Fruit fly (Drosophila melanogaster) whole organism, embryonic: Measurements from ENCODE around the gene SLC5A11.

Experiments used
- ATbp ChIP-seq: fragments of 200-800 bp; sonication (Bioruptor generic); optimal IDR thresholded peaks from 2 replicates; lab custom pipeline; 2017; ENCODE audit warnings: missing biosample characterization, mild to moderate bottlenecking, missing genetic modification characterization, missing genetic modification reagents
- Ada2b ChIP-seq: fragments of 200-800 bp; sonication (Bioruptor generic); IDR thresholded peaks from 2 replicates; pipeline ENCODE4 v1.3.6; 2022; ENCODE audit warnings: missing biosample characterization, missing genetic modification characterization
- Atf-2 ChIP-seq: fragments of 200-800 bp; sonication (Bioruptor generic); optimal IDR thresholded peaks from 2 replicates; lab custom pipeline; 2016; ENCODE audit warnings: missing biosample characterization, missing genetic modification characterization
- BtbVII ChIP-seq: fragments of 200-800 bp; sonication (Bioruptor generic); optimal IDR thresholded peaks from 3 replicates; lab custom pipeline; 2017; ENCODE audit warnings: missing biosample characterization, mild to moderate bottlenecking, missing genetic modification characterization
- CG10209 ChIP-seq: fragments of 200-800 bp; sonication (Bioruptor generic); optimal IDR thresholded peaks from 3 replicates; lab custom pipeline; 2017; ENCODE audit warnings: missing biosample characterization, mild to moderate bottlenecking, missing genetic modification characterization, missing genetic modification reagents
- CG10431 ChIP-seq: fragments of 200-800 bp; sonication (Bioruptor generic); optimal IDR thresholded peaks from 3 replicates; lab custom pipeline; 2018; ENCODE audit warnings: missing biosample characterization, mild to moderate bottlenecking, missing genetic modification characterization
- CG11695 ChIP-seq: fragments of 200-800 bp; sonication (Bioruptor generic); IDR thresholded peaks from 3 replicates; pipeline ENCODE4 v1.3.6; 2022; ENCODE audit warnings: missing biosample characterization, missing genetic modification characterization
- CG11723 ChIP-seq: fragments of 200-800 bp; sonication (Bioruptor generic); optimal IDR thresholded peaks from 2 replicates; lab custom pipeline; 2017; ENCODE audit warnings: missing biosample characterization, mild to moderate bottlenecking, missing genetic modification characterization
- CG13894 ChIP-seq: fragments of 200-800 bp; sonication (Bioruptor generic); optimal IDR thresholded peaks from 3 replicates; lab custom pipeline; 2018; ENCODE audit warnings: missing biosample characterization, mild to moderate bottlenecking, missing genetic modification characterization, moderate library complexity
- CG15269 ChIP-seq: fragments of 200-800 bp; sonication (Bioruptor generic); optimal IDR thresholded peaks from 2 replicates; lab custom pipeline; 2018; ENCODE audit warnings: missing biosample characterization, mild to moderate bottlenecking, missing genetic modification characterization, moderate library complexity
- CG1647 ChIP-seq: fragments of 200-800 bp; sonication (Bioruptor generic); optimal IDR thresholded peaks from 3 replicates; lab custom pipeline; 2016; ENCODE audit warnings: missing biosample characterization, missing genetic modification characterization
- CG16813 ChIP-seq: fragments of 200-800 bp; sonication (Bioruptor generic); IDR thresholded peaks from 3 replicates; pipeline ENCODE4 v1.3.6; 2022; ENCODE audit warnings: missing biosample characterization, missing genetic modification characterization; ENCODE audit not compliant: partially characterized antibody
- CG3065 ChIP-seq: fragments of 200-800 bp; sonication (Bioruptor generic); optimal IDR thresholded peaks from 2 replicates; lab custom pipeline; 2016; ENCODE audit warnings: missing biosample characterization, missing genetic modification characterization
- CG32772 ChIP-seq: fragments of 200-800 bp; sonication (Bioruptor generic); IDR thresholded peaks from 2 replicates; pipeline ENCODE4 v1.3.6; 2022; ENCODE audit warnings: missing biosample characterization, missing genetic modification characterization
- CG33557 ChIP-seq: fragments of 200-800 bp; sonication (Bioruptor generic); optimal IDR thresholded peaks from 2 replicates; lab custom pipeline; 2019; ENCODE audit warnings: missing biosample characterization, mild to moderate bottlenecking, missing genetic modification characterization, moderate library complexity
- CG3995 ChIP-seq: fragments of 200-800 bp; sonication (Bioruptor generic); optimal IDR thresholded peaks from 3 replicates; lab custom pipeline; 2016; ENCODE audit warnings: missing biosample characterization, missing genetic modification characterization
- CG4854 ChIP-seq: fragments of 200-800 bp; sonication (Bioruptor generic); optimal IDR thresholded peaks from 2 replicates; lab custom pipeline; 2016; ENCODE audit warnings: missing biosample characterization, missing genetic modification characterization, inconsistent platforms
- CG8388 ChIP-seq: fragments of 200-800 bp; sonication (Bioruptor generic); optimal IDR thresholded peaks from 2 replicates; lab custom pipeline; 2019; ENCODE audit warnings: missing biosample characterization, mild to moderate bottlenecking, missing genetic modification characterization, moderate library complexity
- D19A ChIP-seq: fragments of 200-800 bp; optimal IDR thresholded peaks from 3 replicates; lab custom pipeline; 2019; ENCODE audit warnings: missing biosample characterization, mild to moderate bottlenecking, missing genetic modification characterization, moderate library complexity
- Dll ChIP-seq: fragments of 200-800 bp; sonication (Bioruptor generic); IDR thresholded peaks from 4 replicates; pipeline ENCODE4 v1.3.6; 2022; ENCODE audit warnings: missing biosample characterization, missing genetic modification characterization; ENCODE audit not compliant: partially characterized antibody
- Drgx ChIP-seq: fragments of 200-800 bp; sonication (Bioruptor generic); IDR thresholded peaks from 2 replicates; pipeline ENCODE4 v1.3.6; 2022; ENCODE audit warnings: missing biosample characterization, missing genetic modification characterization
- ERR ChIP-seq: fragments of 200-800 bp; sonication (Bioruptor generic); optimal IDR thresholded peaks from 2 replicates; lab custom pipeline; 2016; ENCODE audit warnings: missing biosample characterization, missing genetic modification characterization
- Ets97D ChIP-seq: fragments of 200-800 bp; sonication (Bioruptor generic); optimal IDR thresholded peaks from 3 replicates; lab custom pipeline; 2016; ENCODE audit warnings: missing biosample characterization, missing genetic modification characterization
- HmgD ChIP-seq: fragments of 200-800 bp; sonication (Bioruptor generic); optimal IDR thresholded peaks from 3 replicates; lab custom pipeline; 2016; ENCODE audit warnings: missing biosample characterization, missing genetic modification characterization
- Hmr ChIP-seq: fragments of 200-800 bp; sonication (Bioruptor generic); optimal IDR thresholded peaks from 3 replicates; lab custom pipeline; 2017; ENCODE audit warnings: mild to moderate bottlenecking, missing biosample characterization, missing genetic modification reagents, missing genetic modification characterization
- Lpt ChIP-seq: fragments of >200 bp; optimal IDR thresholded peaks from 2 replicates; lab custom pipeline; 2018; ENCODE audit warnings: missing biosample characterization, missing genetic modification characterization
- Six4 ChIP-seq: fragments of 200-800 bp; sonication (Bioruptor generic); optimal IDR thresholded peaks from 2 replicates; lab custom pipeline; 2016; ENCODE audit warnings: missing biosample characterization, missing genetic modification characterization
- ato ChIP-seq: fragments of 200-800 bp; sonication (Bioruptor generic); IDR thresholded peaks from 2 replicates; pipeline ENCODE4 v1.3.6; 2022; ENCODE audit warnings: missing biosample characterization, missing genetic modification characterization; ENCODE audit not compliant: partially characterized antibody
- bigmax ChIP-seq: fragments of 200-800 bp; sonication (Bioruptor generic); optimal IDR thresholded peaks from 2 replicates; lab custom pipeline; 2018; ENCODE audit warnings: missing biosample characterization, mild to moderate bottlenecking, missing genetic modification characterization
- cato ChIP-seq: fragments of 200-800 bp; sonication (Bioruptor generic); optimal IDR thresholded peaks from 2 replicates; lab custom pipeline; 2016; ENCODE audit warnings: missing biosample characterization, missing genetic modification characterization, borderline replicate concordance
- dmrt11E ChIP-seq: fragments of 200-800 bp; sonication (Bioruptor generic); optimal IDR thresholded peaks from 3 replicates; lab custom pipeline; 2018; ENCODE audit warnings: missing biosample characterization, mild to moderate bottlenecking, missing genetic modification characterization, moderate library complexity
- exex ChIP-seq: fragments of 200-800 bp; sonication (Bioruptor generic); optimal IDR thresholded peaks from 4 replicates; lab custom pipeline; 2018; ENCODE audit warnings: missing biosample characterization, mild to moderate bottlenecking, missing genetic modification characterization, moderate library complexity
- ftz-f1 ChIP-seq: fragments of 200-800 bp; sonication (Bioruptor generic); optimal IDR thresholded peaks from 2 replicates; lab custom pipeline; 2016; ENCODE audit warnings: missing biosample characterization, missing genetic modification characterization
- gcm2 ChIP-seq: fragments of 200-800 bp; sonication (Bioruptor generic); optimal IDR thresholded peaks from 2 replicates; lab custom pipeline; 2016; ENCODE audit warnings: missing biosample characterization, missing genetic modification characterization
- gfzf ChIP-seq: fragments of 200-800 bp; sonication (Bioruptor generic); optimal IDR thresholded peaks from 2 replicates; lab custom pipeline; 2016; ENCODE audit warnings: missing biosample characterization, mild to moderate bottlenecking, missing genetic modification characterization, moderate library complexity
- gro ChIP-seq: fragments of 200-800 bp; sonication (Bioruptor generic); optimal IDR thresholded peaks from 2 replicates; lab custom pipeline; 2016; ENCODE audit warnings: missing biosample characterization, missing genetic modification characterization
- h ChIP-seq: fragments of >200 bp; optimal IDR thresholded peaks from 2 replicates; lab custom pipeline; 2017
- hth ChIP-seq: fragments of >200 bp; optimal IDR thresholded peaks from 2 replicates; lab custom pipeline; 2017; ENCODE audit warnings: inconsistent platforms
- insv ChIP-seq, 2 experiments: fragments of 200-800 bp; sonication (Bioruptor generic); optimal IDR thresholded peaks; 3 replicates each; lab custom pipeline; 2016 to 2018; ENCODE audit warnings: missing biosample characterization in 2 of 2, missing genetic modification characterization in 2 of 2
- inv ChIP-seq: fragments of 200-800 bp; sonication (Bioruptor generic); IDR thresholded peaks from 2 replicates; pipeline ENCODE4 v1.3.6; 2022; ENCODE audit warnings: missing biosample characterization, missing genetic modification characterization; ENCODE audit not compliant: partially characterized antibody
- kay ChIP-seq: fragments of 200-800 bp; sonication (Bioruptor generic); optimal IDR thresholded peaks from 2 replicates; lab custom pipeline; 2016; ENCODE audit warnings: missing biosample characterization, missing genetic modification characterization
- luna ChIP-seq: fragments of 200-800 bp; sonication (Bioruptor generic); optimal IDR thresholded peaks from 2 replicates; lab custom pipeline; 2016; ENCODE audit warnings: missing biosample characterization, missing genetic modification characterization
- pb ChIP-seq: fragments of 200-800 bp; sonication (Bioruptor generic); optimal IDR thresholded peaks from 3 replicates; lab custom pipeline; 2016; ENCODE audit warnings: missing biosample characterization, missing genetic modification characterization
- rib ChIP-seq: fragments of 200-800 bp; sonication (Bioruptor generic); IDR thresholded peaks from 2 replicates; pipeline ENCODE4 v1.3.6; 2022; ENCODE audit warnings: missing biosample characterization, missing genetic modification characterization
- so ChIP-seq: fragments of 200-800 bp; sonication (Bioruptor generic); IDR thresholded peaks from 3 replicates; pipeline ENCODE4 v1.3.6; 2022; ENCODE audit warnings: missing biosample characterization, missing genetic modification characterization
- tio ChIP-seq: fragments of 200-800 bp; sonication (Bioruptor generic); optimal IDR thresholded peaks from 2 replicates; lab custom pipeline; 2017; ENCODE audit warnings: missing biosample characterization, missing genetic modification characterization, inconsistent platforms
- vnd ChIP-seq: fragments of 200-800 bp; sonication (Bioruptor generic); IDR thresholded peaks from 3 replicates; pipeline ENCODE4 v1.3.6; 2022; ENCODE audit warnings: missing biosample characterization, missing genetic modification characterization; ENCODE audit not compliant: partially characterized antibody
- wdn ChIP-seq: fragments of 200-800 bp; sonication (Bioruptor generic); IDR thresholded peaks from 2 replicates; pipeline ENCODE4 v1.3.6; 2022; ENCODE audit warnings: missing biosample characterization, missing genetic modification characterization
- wek ChIP-seq: fragments of 200-800 bp; sonication (Bioruptor generic); optimal IDR thresholded peaks from 3 replicates; lab custom pipeline; 2018; ENCODE audit warnings: missing biosample characterization, mild to moderate bottlenecking, missing genetic modification characterization, moderate library complexity
- zen2 ChIP-seq: fragments of 200-800 bp; sonication (Bioruptor generic); IDR thresholded peaks from 3 replicates; pipeline ENCODE4 v1.3.6; 2022; ENCODE audit warnings: missing biosample characterization, missing genetic modification characterization; ENCODE audit not compliant: partially characterized antibody

The SLC5A11 gene

DNA sequence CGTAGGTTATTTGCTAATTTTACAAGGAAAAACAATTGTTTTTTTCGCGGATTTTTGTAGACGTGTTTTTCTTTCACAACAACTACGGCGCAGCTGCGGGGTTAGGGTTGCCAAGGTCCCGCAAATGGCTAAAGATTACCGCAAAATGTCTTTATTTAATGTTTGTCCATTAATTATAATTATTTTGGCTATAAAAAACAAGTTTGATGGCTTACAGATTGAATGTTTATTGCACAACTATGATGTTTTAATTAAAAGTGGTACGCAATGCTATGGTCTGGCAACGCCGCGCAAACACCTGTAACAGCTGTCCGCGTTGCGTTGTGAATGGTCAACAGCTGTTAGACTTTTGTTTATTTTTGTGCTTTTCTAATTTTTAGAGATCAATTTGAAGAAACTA, 48.2 kb downstream of the SLC5A11 start (continued):
- TF ChIP-seq kay (peak; percentile 39), CG11723 (GFP tag; lab: Kevin White, UChicago) (peak; percentile 36), rib (GFP tag; lab: Robert Waterston, UW) (no peak), CG16813 (GFP tag; lab: Robert Waterston, UW) (0 out of 3 replicates have a peak, but pooled peaks have one; percentile 16), CG13894 (tag; lab: Kevin White, UChicago) (peak; percentile 71), Lpt (GFP tag; lab: Kevin White, UChicago) (no peak), Atf-2 (GFP tag; lab: Kevin White, UChicago) (peak; percentile 26), CG33557 (peak; percentile 34), zen2 (GFP tag; lab: Robert Waterston, UW) (no peak), ftz-f1 (GFP tag; lab: Kevin White, UChicago) (peak; percentile 71), CG15269 (tag; lab: Kevin White, UChicago) (peak; percentile 62), CG10209 (GFP tag; lab: Kevin White, UChicago) (peak; percentile 60), ato (GFP tag; lab: Robert Waterston, UW) (no peak), CG3065 (GFP tag; lab: Kevin White, UChicago) (peak; percentile 25), vnd (no peak), CG1647 (GFP tag; lab: Kevin White, UChicago) (peak; percentile 75), HmgD (peak; percentile 9), inv (GFP tag; lab: Robert Waterston, UW) (no peak), Dll (GFP tag; lab: Robert Waterston, UW) (0 out of 4 replicates have a peak, but pooled peaks have one; percentile 51), dmrt11E (tag; lab: Kevin White, UChicago) (peak; percentile 38), CG32772 (GFP tag; lab: Robert Waterston, UW) (peak; percentile 67; the same call in 1 of the 2 replicates), CG10431 (no peak), exex (tag; lab: Kevin White, UChicago) (peak; percentile 35), D19A (tag; lab: Kevin White, UChicago) (peak; percentile 29), hth (lab: Kevin White, UChicago) (no peak), ATbp (GFP tag; lab: Kevin White, UChicago) (no peak), BtbVII (peak; percentile 48), h (lab: Kevin White, UChicago) (no peak), gcm2 (GFP tag; lab: Kevin White, UChicago) (peak; percentile 31), gro (GFP tag; lab: Kevin White, UChicago) (peak; percentile 78), luna (peak; percentile 20), so (0 out of 3 replicates have a peak, but pooled peaks have one; percentile 56), CG11695 (GFP tag; lab: Robert Waterston, UW) (peak; percentile 71; the same call in 2 of the 3 replicates), CG4854 (GFP tag; lab: Kevin White, UChicago) (peak; percentile 71), cato (GFP tag; lab: Kevin White, UChicago) (no peak), Ada2b (peak; percentile 51; the same call in 1 of the 2 replicates), Ets97D (GFP tag; lab: Kevin White, UChicago) (peak; percentile 76), pb (GFP tag; lab: Kevin White, UChicago) (peak; percentile 37), bigmax (GFP tag; lab: Kevin White, UChicago) (no peak), wdn (GFP tag; lab: Robert Waterston, UW) (0 out of 2 replicates have a peak, but pooled peaks have one; percentile 50), Hmr (GFP tag; lab: Kevin White, UChicago) (peak; percentile 74), insv (GFP tag; optimal IDR thresholded peaks at IDR 0.05; lab: Kevin White, UChicago) (no peak), ERR (GFP tag; lab: Kevin White, UChicago) (no peak), CG3995 (GFP tag; lab: Kevin White, UChicago) (peak; percentile 40), tio (GFP tag; lab: Kevin White, UChicago) (peak; percentile 39), gfzf (GFP tag; lab: Kevin White, UChicago) (peak; percentile 23), Drgx (GFP tag; lab: Robert Waterston, UW) (peak; percentile 70), CG8388 (peak; percentile 41), wek (no peak), Six4 (GFP tag; lab: Kevin White, UChicago) (peak; percentile 70)
